Worm (Caenorhabditis elegans): Measurements from ENCODE around the gene tkt-1.

The tkt-1 gene

DNA sequence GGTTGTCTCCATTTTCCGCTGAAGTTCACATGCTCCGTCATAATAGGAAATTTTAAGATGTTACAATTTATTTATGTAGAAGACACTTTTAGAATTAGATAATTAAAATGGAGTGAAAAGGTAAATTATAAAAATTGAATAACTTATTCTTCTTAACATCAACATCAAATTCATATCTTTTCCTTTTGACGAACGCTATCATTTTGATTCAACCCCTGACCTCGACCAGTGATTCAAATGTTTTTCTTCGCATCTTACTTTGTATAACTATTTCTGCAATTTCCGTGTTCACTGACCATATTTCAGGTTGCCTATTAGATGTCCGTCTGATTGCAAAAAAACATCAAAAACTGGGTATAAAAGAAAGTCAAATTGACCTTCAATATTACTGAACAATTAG, 33.5 kb downstream of the tkt-1 start, which contains the start of gene Y43C5A.7:
Gene Y43C5A.7, plus strand, starts transcription at position 301 of the 400 bp plus-strand sequence.
- TF ChIP-seq nhr-23 (tag; optimal IDR thresholded peaks at IDR 0.05) (no peak), ZK546.5 (tag; optimal IDR thresholded peaks at IDR 0.05) (no peak), crh-2 (tag; optimal IDR thresholded peaks at IDR 0.05) (no peak), nhr-237 (tag; optimal IDR thresholded peaks at IDR 0.05) (no peak), nhr-6 (tag; optimal IDR thresholded peaks at IDR 0.05) (no peak), nhr-129 (tag; optimal IDR thresholded peaks at IDR 0.05) (no peak), lin-13 (GFP tag; optimal IDR thresholded peaks at IDR 0.05) (no peak), gmeb-1 (tag; optimal IDR thresholded peaks at IDR 0.05) (no peak)

DNA sequence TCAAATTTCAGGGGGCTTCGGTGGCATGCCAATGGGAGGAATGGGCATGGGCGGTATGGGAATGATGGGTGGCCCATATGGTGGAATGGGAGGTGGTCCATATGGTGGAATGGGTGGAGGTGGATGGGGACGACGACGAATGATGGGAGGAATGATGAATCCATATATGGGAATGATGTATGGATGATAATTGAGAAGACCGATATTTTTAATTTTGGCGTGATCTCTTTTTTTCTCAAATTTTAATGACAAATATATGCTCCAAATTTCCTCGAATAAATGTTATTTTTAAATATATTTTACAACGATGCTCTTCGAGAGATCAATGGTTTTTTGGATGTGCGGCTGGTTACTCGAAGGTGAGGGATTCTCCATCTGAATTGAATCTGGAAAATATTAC, 34.3 kb downstream of the tkt-1 start, which contains the start of gene Y43C5A.4:
Gene Y43C5A.4, plus strand, starts transcription at position 301 of the 400 bp plus-strand sequence.
- TF ChIP-seq nhr-25 (tag; optimal IDR thresholded peaks at IDR 0.05): no peak
- no peak for TF ChIP-seq lin-13 (GFP tag; optimal IDR thresholded peaks at IDR 0.05)
- no peak for TF ChIP-seq Y55F3AM.14 (GFP tag; optimal IDR thresholded peaks at IDR 0.05)
- no peak for TF ChIP-seq sma-9 (GFP tag; optimal IDR thresholded peaks at IDR 0.05)
- TF ChIP-seq sma-9 (tag; optimal IDR thresholded peaks at IDR 0.05): no peak
- TF ChIP-seq elt-1 (tag; optimal IDR thresholded peaks at IDR 0.05): no peak
- no peak for TF ChIP-seq blmp-1 (tag; optimal IDR thresholded peaks at IDR 0.05; ENCODE audit: insufficient read depth)
- TF ChIP-seq lin-11 (tag; optimal IDR thresholded peaks at IDR 0.05): no peak
- TF ChIP-seq nhr-11 (tag; optimal IDR thresholded peaks at IDR 0.05): no peak
- no peak for TF ChIP-seq ztf-4 (tag; optimal IDR thresholded peaks at IDR 0.05)
- no peak for TF ChIP-seq mbf-1 (tag; optimal IDR thresholded peaks at IDR 0.05)
- TF ChIP-seq sma-3 (GFP tag; optimal IDR thresholded peaks at IDR 0.05): no peak
- TF ChIP-seq unc-39 (tag; optimal IDR thresholded peaks at IDR 0.05): no peak
- TF ChIP-seq unc-55 (GFP tag; optimal IDR thresholded peaks at IDR 0.05): no peak
- TF ChIP-seq ztf-1 (GFP tag; conservative IDR thresholded peaks at IDR 0.05): no peak
- TF ChIP-seq zag-1 (tag; optimal IDR thresholded peaks at IDR 0.05): no peak
- TF ChIP-seq nhr-237 (tag; optimal IDR thresholded peaks at IDR 0.05): no peak
- no peak for TF ChIP-seq elt-3 (tag; optimal IDR thresholded peaks at IDR 0.05)

ce11 chrIV:10281482-10281881, 38.1 kb downstream of the tkt-1 start, which contains the start of gene thk-1:
Gene thk-1 (minus strand): TSS chrIV:10281582.
- TF ChIP-seq aly-2 (tag; optimal IDR thresholded peaks at IDR 0.05) (no peak), fos-1 (tag; optimal IDR thresholded peaks at IDR 0.05) (peak; percentile 47), nhr-129 (tag; optimal IDR thresholded peaks at IDR 0.05) (no peak), lin-11 (tag; optimal IDR thresholded peaks at IDR 0.05) (no peak)

ce11 chrIV:10284194-10284910, 40.9 kb downstream of the tkt-1 start, which contains the start of gene rad-51:
Gene rad-51 (minus strand): TSS chrIV:10284244.
- TF ChIP-seq Y55F3AM.14 (GFP tag; optimal IDR thresholded peaks at IDR 0.05) (no peak), crh-2 (tag; optimal IDR thresholded peaks at IDR 0.05) (peak; percentile 92), nhr-129 (tag; optimal IDR thresholded peaks at IDR 0.05) (peak; percentile 80), elt-1 (tag; optimal IDR thresholded peaks at IDR 0.05) (no peak), C34F6.9 (tag; optimal IDR thresholded peaks at IDR 0.05) (peak; percentile 75), mdl-1 (tag; optimal IDR thresholded peaks at IDR 0.05) (peak in 1 of 2 experiments; percentile 43), lsy-2 (tag; optimal IDR thresholded peaks at IDR 0.05) (peak in 1 of 2 experiments; percentile 59), ztf-4 (tag; optimal IDR thresholded peaks at IDR 0.05) (no peak), lin-13 (GFP tag; optimal IDR thresholded peaks at IDR 0.05) (peak; percentile 53), ztf-1 (GFP tag; conservative IDR thresholded peaks at IDR 0.05) (no peak), unc-39 (tag; optimal IDR thresholded peaks at IDR 0.05) (no peak), nhr-21 (tag; optimal IDR thresholded peaks at IDR 0.05) (peak; percentile 17), dmd-4 (tag; optimal IDR thresholded peaks at IDR 0.05) (no peak), zag-1 (tag; optimal IDR thresholded peaks at IDR 0.05) (peak; percentile 41), unc-55 (GFP tag; optimal IDR thresholded peaks at IDR 0.05) (peak; percentile 52), nhr-10 (tag; optimal IDR thresholded peaks at IDR 0.05) (no peak), nhr-25 (tag; optimal IDR thresholded peaks at IDR 0.05) (peak; percentile 29), fos-1 (tag; optimal IDR thresholded peaks at IDR 0.05) (peak; percentile 65), lin-11 (tag; optimal IDR thresholded peaks at IDR 0.05) (peak; percentile 46), sma-9 (GFP tag; optimal IDR thresholded peaks at IDR 0.05) (peak; percentile 9), sma-9 (tag; optimal IDR thresholded peaks at IDR 0.05) (no peak), gmeb-1 (tag; optimal IDR thresholded peaks at IDR 0.05) (peak; percentile 74), nhr-23 (tag; optimal IDR thresholded peaks at IDR 0.05) (no peak), lin-39 (tag; optimal IDR thresholded peaks at IDR 0.05) (no peak)

Measured in whole organism, L2 larva.